Worm (Caenorhabditis elegans) whole organism, L1 larva: ENCODE data around the gene T28C6.11.

Source experiments
- C16A3.4 ChIP-seq: fragments of 150-350 bp; optimal IDR thresholded peaks from 2 replicates; lab custom pipeline; 2014; ENCODE audit warnings: missing biosample characterization, missing genetic modification characterization
- C34B4.2 ChIP-seq: sonication (generic microtip); optimal IDR thresholded peaks from 2 replicates; lab custom pipeline; 2017; ENCODE audit warnings: mild to moderate bottlenecking, missing genetic modification characterization, missing compliant biosample characterization
- aha-1 ChIP-seq: fragments of 150-350 bp; optimal IDR thresholded peaks from 2 replicates; lab custom pipeline; 2014; ENCODE audit warnings: missing biosample characterization, missing genetic modification characterization
- alr-1 ChIP-seq: fragments of 200-800 bp; sonication (Bioruptor generic); optimal IDR thresholded peaks from 2 replicates; lab custom pipeline; 2018; ENCODE audit warnings: borderline replicate concordance, mild to moderate bottlenecking, missing genetic modification characterization, missing compliant biosample characterization
- aly-2 ChIP-seq: fragments of 150-350 bp; optimal IDR thresholded peaks from 2 replicates; lab custom pipeline; 2014; ENCODE audit warnings: missing biosample characterization, missing genetic modification characterization
- ama-1 ChIP-seq: fragments of 150-350 bp; optimal IDR thresholded peaks from 2 replicates; lab custom pipeline; 2014
- blmp-1 ChIP-seq: fragments of 150-350 bp; optimal IDR thresholded peaks from 2 replicates; lab custom pipeline; 2014; ENCODE audit warnings: missing biosample characterization, missing genetic modification characterization
- ceh-8 ChIP-seq: fragments of 200-800 bp; sonication (Bioruptor generic); optimal IDR thresholded peaks from 2 replicates; lab custom pipeline; 2018; ENCODE audit warnings: mild to moderate bottlenecking, missing genetic modification characterization, moderate library complexity, missing compliant biosample characterization
- ceh-82 ChIP-seq, 3 experiments: fragments of 150-350 bp in 1 of 3; sonication (generic microtip) in 2 of 3; optimal IDR thresholded peaks; 2 replicates each; lab custom pipeline; 2014 to 2017; ENCODE audit warnings: missing biosample characterization in 3 of 3, missing genetic modification characterization in 3 of 3
- dpl-1 ChIP-seq, 3 experiments: fragments of 150-350 bp in 2 of 3; sonication (generic microtip) in 1 of 3; optimal IDR thresholded peaks; 2 replicates each; lab custom pipeline; 2014 to 2017; ENCODE audit warnings: missing biosample characterization in 3 of 3, missing genetic modification characterization in 3 of 3, missing genetic modification reagents in 3 of 3
- dsc-1 ChIP-seq: sonication (generic microtip); optimal IDR thresholded peaks from 2 replicates; lab custom pipeline; 2016; ENCODE audit warnings: mild to moderate bottlenecking, missing genetic modification characterization, missing compliant biosample characterization
- efl-1 ChIP-seq, 4 experiments: fragments of 150-350 bp; optimal IDR thresholded peaks in 3 of 4; peaks in 1 of 4; 1 replicate in 1 of 4; 2 replicates in 3 of 4; lab custom pipeline; 2014; ENCODE audit warnings: missing biosample characterization in 2 of 4, missing genetic modification characterization in 2 of 4, missing genetic modification reagents in 2 of 4
- efl-3 ChIP-seq: fragments of 200-800 bp; sonication (Bioruptor generic); optimal IDR thresholded peaks from 2 replicates; lab custom pipeline; 2018; ENCODE audit warnings: mild to moderate bottlenecking, missing genetic modification characterization, missing compliant biosample characterization
- egl-13 ChIP-seq: sonication (generic microtip); optimal IDR thresholded peaks from 2 replicates; lab custom pipeline; 2016; ENCODE audit warnings: missing genotype, missing genetic modification reagents, missing genetic modification characterization, missing compliant biosample characterization
- elt-3 ChIP-seq, 6 experiments: fragments of 150-350 bp in 1 of 6; sonication (generic microtip); optimal IDR thresholded peaks; 2 replicates each; lab custom pipeline; 2017 to 2018; ENCODE audit warnings: missing biosample characterization in 6 of 6, missing genetic modification characterization in 6 of 6, inconsistent platforms in 1 of 6
- grh-1 ChIP-seq: fragments of 200-800 bp; sonication (Bioruptor generic); IDR thresholded peaks from 2 replicates; pipeline ENCODE4 v1.3.6; 2022; ENCODE audit warnings: missing genetic modification reagents, missing genetic modification characterization, missing compliant biosample characterization
- hlh-17 ChIP-seq: fragments of 200-800 bp; sonication (Bioruptor generic); optimal IDR thresholded peaks from 2 replicates; lab custom pipeline; 2018; ENCODE audit warnings: missing genetic modification characterization, mild to moderate bottlenecking, missing compliant biosample characterization, moderate library complexity, borderline replicate concordance
- irx-1 ChIP-seq: sonication (generic microtip); optimal IDR thresholded peaks from 2 replicates; lab custom pipeline; 2016; ENCODE audit warnings: missing genetic modification characterization, missing compliant biosample characterization
- jun-1 ChIP-seq: fragments of 150-350 bp; optimal IDR thresholded peaks from 2 replicates; lab custom pipeline; 2014; ENCODE audit warnings: missing biosample characterization, missing genetic modification reagents, missing genetic modification characterization
- lin-14 ChIP-seq: fragments of 200-800 bp; sonication (Bioruptor generic); optimal IDR thresholded peaks from 2 replicates; lab custom pipeline; 2018; ENCODE audit warnings: mild to moderate bottlenecking, missing genetic modification characterization, moderate library complexity, missing compliant biosample characterization
- lin-35 ChIP-seq, 2 experiments: fragments of 150-350 bp; optimal IDR thresholded peaks; 2 replicates each; lab custom pipeline; 2014; ENCODE audit warnings: missing biosample characterization in 2 of 2, missing genetic modification characterization in 2 of 2, missing genetic modification reagents in 2 of 2
- lsy-2 ChIP-seq, 2 experiments: fragments of 150-350 bp; optimal IDR thresholded peaks; 2 replicates each; lab custom pipeline; 2014; ENCODE audit warnings: missing biosample characterization in 2 of 2, missing genetic modification characterization in 2 of 2
- mep-1 ChIP-seq: fragments of 150-350 bp; optimal IDR thresholded peaks from 2 replicates; lab custom pipeline; 2014; ENCODE audit warnings: missing biosample characterization, missing genetic modification characterization
- nhr-11 ChIP-seq: fragments of 150-350 bp; optimal IDR thresholded peaks from 2 replicates; lab custom pipeline; 2014; ENCODE audit warnings: missing biosample characterization, missing genetic modification characterization
- nhr-19 ChIP-seq: fragments of 200-800 bp; sonication (Bioruptor generic); conservative IDR thresholded peaks from 2 replicates; pipeline ENCODE4 v1.3.6; 2022; ENCODE audit warnings: missing genetic modification characterization, missing compliant biosample characterization
- nhr-20 ChIP-seq: sonication (generic microtip); optimal IDR thresholded peaks from 2 replicates; lab custom pipeline; 2016; ENCODE audit warnings: mild to moderate bottlenecking, missing genetic modification characterization, missing compliant biosample characterization
- nhr-237 ChIP-seq: fragments of 150-350 bp; optimal IDR thresholded peaks from 2 replicates; lab custom pipeline; 2014; ENCODE audit warnings: missing biosample characterization, missing genetic modification characterization
- nhr-47 ChIP-seq: sonication (generic microtip); optimal IDR thresholded peaks from 2 replicates; lab custom pipeline; 2016; ENCODE audit warnings: mild to moderate bottlenecking, missing genetic modification characterization, moderate library complexity, missing compliant biosample characterization
- nhr-71 ChIP-seq: sonication (generic microtip); optimal IDR thresholded peaks from 2 replicates; lab custom pipeline; 2016; ENCODE audit warnings: mild to moderate bottlenecking, missing genetic modification characterization, moderate library complexity, missing compliant biosample characterization
- nhr-76 ChIP-seq: sonication (generic microtip); optimal IDR thresholded peaks from 2 replicates; lab custom pipeline; 2017; ENCODE audit warnings: missing biosample characterization, missing genetic modification characterization
- nhr-77 ChIP-seq: fragments of 150-350 bp; optimal IDR thresholded peaks from 2 replicates; lab custom pipeline; 2014; ENCODE audit warnings: missing biosample characterization, missing genetic modification characterization
- nhr-85 ChIP-seq: sonication (generic microtip); peaks from one replicate; lab custom pipeline; 2016; ENCODE audit warnings: missing genetic modification characterization, inconsistent platforms, missing compliant biosample characterization
- pag-3 ChIP-seq: sonication (generic microtip); optimal IDR thresholded peaks from 2 replicates; lab custom pipeline; 2017; ENCODE audit warnings: missing genetic modification characterization, mild to moderate bottlenecking, missing compliant biosample characterization, antibody characterized with exemption, borderline replicate concordance; ENCODE audit not compliant: insufficient read depth
- pax-3 ChIP-seq: fragments of 200-800 bp; sonication (Bioruptor generic); optimal IDR thresholded peaks from 2 replicates; lab custom pipeline; 2018; ENCODE audit warnings: mild to moderate bottlenecking, missing genetic modification characterization, moderate library complexity, missing compliant biosample characterization
- pqm-1 ChIP-seq: sonication (generic microtip); optimal IDR thresholded peaks from 3 replicates; lab custom pipeline; 2017; ENCODE audit warnings: missing biosample characterization, missing genetic modification characterization
- rnt-1 ChIP-seq: sonication (generic microtip); optimal IDR thresholded peaks from 2 replicates; lab custom pipeline; 2016; ENCODE audit warnings: mild to moderate bottlenecking, missing genetic modification characterization, moderate library complexity, missing compliant biosample characterization
- snpc-4 ChIP-seq: fragments of 150-350 bp; optimal IDR thresholded peaks from 2 replicates; lab custom pipeline; 2014; ENCODE audit warnings: missing biosample characterization, missing genetic modification characterization
- snu-23 ChIP-seq: sonication (generic microtip); optimal IDR thresholded peaks from 2 replicates; lab custom pipeline; 2016; ENCODE audit warnings: missing genetic modification characterization, missing compliant biosample characterization
- sox-4 ChIP-seq: sonication (generic microtip); optimal IDR thresholded peaks from 2 replicates; lab custom pipeline; 2016; ENCODE audit warnings: missing genetic modification characterization, missing compliant biosample characterization
- swsn-7 ChIP-seq: sonication (generic microtip); optimal IDR thresholded peaks from 2 replicates; lab custom pipeline; 2016; ENCODE audit warnings: missing genetic modification characterization, missing compliant biosample characterization
- tbx-2 ChIP-seq: sonication (generic microtip); optimal IDR thresholded peaks from 2 replicates; lab custom pipeline; 2016; ENCODE audit warnings: missing genetic modification characterization, missing compliant biosample characterization
- tlp-1 ChIP-seq: fragments of 150-350 bp; optimal IDR thresholded peaks from 2 replicates; lab custom pipeline; 2014; ENCODE audit warnings: missing biosample characterization, missing genetic modification characterization
- unc-86 ChIP-seq: sonication (generic microtip); optimal IDR thresholded peaks from 2 replicates; lab custom pipeline; 2016; ENCODE audit warnings: missing genetic modification characterization, missing compliant biosample characterization
- vab-15 ChIP-seq: sonication (generic microtip); optimal IDR thresholded peaks from 2 replicates; lab custom pipeline; 2017; ENCODE audit warnings: missing genotype, mild to moderate bottlenecking, missing genetic modification characterization, missing compliant biosample characterization
- xbp-1 ChIP-seq: sonication (generic microtip); optimal IDR thresholded peaks from 2 replicates; lab custom pipeline; 2016; ENCODE audit warnings: missing genetic modification characterization, missing compliant biosample characterization
- zag-1 ChIP-seq: fragments of 150-350 bp; optimal IDR thresholded peaks from 2 replicates; lab custom pipeline; 2014; ENCODE audit warnings: missing biosample characterization, missing genetic modification characterization
- zip-4 ChIP-seq: fragments of 200-800 bp; sonication (Bioruptor generic); optimal IDR thresholded peaks from 2 replicates; lab custom pipeline; 2018; ENCODE audit warnings: mild to moderate bottlenecking, missing genetic modification characterization, moderate library complexity, missing compliant biosample characterization

The T28C6.11 gene

DNA sequence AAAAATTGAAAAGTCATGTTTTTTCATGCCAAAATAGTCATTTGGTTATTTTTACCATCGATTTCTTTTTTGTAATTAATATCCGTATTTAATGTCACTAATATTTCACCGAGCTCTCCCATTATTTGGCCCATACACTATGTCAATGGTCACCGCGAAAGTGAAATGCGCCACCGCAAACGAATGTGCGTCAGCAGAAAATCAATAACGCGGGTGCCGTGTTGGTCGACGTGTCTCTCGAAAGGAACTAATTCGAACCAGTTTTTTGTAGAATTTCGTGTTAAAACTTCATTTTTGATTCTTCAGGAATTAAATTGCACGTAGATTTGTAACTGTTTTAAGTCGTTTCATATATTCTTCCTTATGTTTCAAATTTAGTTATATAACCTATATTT lies 13.5 kb downstream of the T28C6.11 start:
- TF ChIP-seq blmp-1 = peak; percentile 93
- TF ChIP-seq hlh-17 = no peak
- peak; percentile 54 for TF ChIP-seq lin-14
- TF ChIP-seq nhr-77 = no peak
- TF ChIP-seq nhr-47 = peak; percentile 9
- peak in 2 of 3 experiments; percentile 56 for TF ChIP-seq dpl-1 (GFP tag; optimal IDR thresholded peaks at IDR 0.05; lab: Kevin White, UChicago)
- no peak for TF ChIP-seq zag-1
- peak; percentile 32 to 69 for TF ChIP-seq lin-35 (GFP tag; optimal IDR thresholded peaks at IDR 0.05; lab: Kevin White, UChicago)
- TF ChIP-seq alr-1 = no peak
- TF ChIP-seq unc-86 (tag; lab: Kevin White, UChicago) = no peak
- peak; percentile 19 for TF ChIP-seq C16A3.4 (tag; lab: Kevin White, UChicago)
- TF ChIP-seq snu-23 (GFP tag; lab: Kevin White, UChicago) = peak; percentile 51
- TF ChIP-seq swsn-7 (tag; lab: Kevin White, UChicago) = peak; percentile 16
- peak; percentile 5 for TF ChIP-seq nhr-85
- peak in 1 of 2 experiments; percentile 57 for TF ChIP-seq lsy-2 (tag; optimal IDR thresholded peaks at IDR 0.05; lab: Kevin White, UChicago)
- no peak for TF ChIP-seq C34B4.2 (tag; lab: Kevin White, UChicago)
- peak; percentile 44 for TF ChIP-seq nhr-20 (tag; lab: Kevin White, UChicago)
- TF ChIP-seq dsc-1 = peak; percentile 13
- peak; percentile 53 for TF ChIP-seq tbx-2
- TF ChIP-seq nhr-71 (tag; lab: Kevin White, UChicago) = peak; percentile 50
- no peak for TF ChIP-seq snpc-4
- TF ChIP-seq efl-3 (GFP tag; lab: Kevin White, UChicago) = no peak
- TF ChIP-seq rnt-1 = peak; percentile 50
- TF ChIP-seq xbp-1 = peak; percentile 77
- TF ChIP-seq ceh-82 (tag; optimal IDR thresholded peaks at IDR 0.05; lab: Kevin White, UChicago) = peak in 1 of 3 experiments; percentile 11
- peak; percentile 53 to 56 for TF ChIP-seq efl-1 (optimal IDR thresholded peaks at IDR 0.05; lab: Kevin White, UChicago)
- TF ChIP-seq efl-1 (GFP tag; optimal IDR thresholded peaks at IDR 0.05 in 1 of 2; lab: Kevin White, UChicago) = peak in 1 of 2 experiments; percentile 94
- TF ChIP-seq elt-3 (tag; optimal IDR thresholded peaks at IDR 0.05; lab: Kevin White, UChicago) = peak in 1 of 6 experiments; percentile 39

- TF ChIP-seq jun-1 (tag; lab: Kevin White, UChicago) = peak; percentile 19
- no peak for TF ChIP-seq nhr-11
- TF ChIP-seq ceh-8 = no peak
- peak; percentile 74 for TF ChIP-seq nhr-85
- TF ChIP-seq elt-3 (tag; optimal IDR thresholded peaks at IDR 0.05; lab: Kevin White, UChicago) = peak in 2 of 6 experiments; percentile 27 to 28
- TF ChIP-seq aha-1 (tag; lab: Kevin White, UChicago) = no peak
- TF ChIP-seq aly-2 = peak; percentile 87
Measured at ce11 chrIV:8825997-8826605, 14.0 kb downstream of the T28C6.11 start.

ce11 chrIV:8824145-8824833 lies 15.8 kb downstream of the T28C6.11 start, which contains the start of the genes col-117 and col-3:
TSS of gene col-117 (minus strand) at chrIV:8824195.
TSS of gene col-3 (plus strand) at chrIV:8824783.
- TF ChIP-seq snu-23 (GFP tag; lab: Kevin White, UChicago) (peak; percentile 58), nhr-237 (tag; lab: Kevin White, UChicago) (no peak), mep-1 (tag; lab: Kevin White, UChicago) (peak; percentile 59), efl-1 (optimal IDR thresholded peaks at IDR 0.05; lab: Kevin White, UChicago) (no peak), efl-1 (GFP tag; optimal IDR thresholded peaks at IDR 0.05 in 1 of 2; lab: Kevin White, UChicago) (no peak), sox-4 (tag; lab: Kevin White, UChicago) (no peak), pqm-1 (tag; lab: Kevin White, UChicago) (no peak), irx-1 (tag; lab: Kevin White, UChicago) (peak; percentile 52), nhr-19 (GFP tag; lab: Robert Waterston, UW) (peak; percentile 37), unc-86 (tag; lab: Kevin White, UChicago) (no peak), pag-3 (tag; lab: Kevin White, UChicago) (peak; percentile 58), nhr-77 (no peak), aly-2 (no peak), elt-3 (tag; optimal IDR thresholded peaks at IDR 0.05; lab: Kevin White, UChicago) (peak in 4 of 6 experiments; percentile 32 to 84 (median 62)), egl-13 (tag; lab: Kevin White, UChicago) (no peak), zip-4 (GFP tag; lab: Kevin White, UChicago) (no peak), ama-1 (no peak), blmp-1 (peak; percentile 91), pax-3 (no peak), tlp-1 (tag; lab: Kevin White, UChicago) (peak; percentile 60), nhr-76 (tag; lab: Kevin White, UChicago) (no peak), grh-1 (GFP tag; lab: Robert Waterston, UW) (0 out of 2 replicates have a peak, but pooled peaks have one; percentile 23), hlh-17 (no peak), vab-15 (tag; lab: Kevin White, UChicago) (peak; percentile 8)
